Worm (Caenorhabditis elegans) whole organism, young adult: ENCODE results near the gene Y67D2.2.

ENCODE experiments used
- B0019.2 ChIP-seq: fragments of 200-800 bp; sonication (Bioruptor generic); conservative IDR thresholded peaks from 2 replicates; pipeline ENCODE4 v1.3.6; 2022; ENCODE audit warnings: missing genetic modification reagents, missing genetic modification characterization, missing compliant biosample characterization
- B0035.1 ChIP-seq: sonication (generic microtip); optimal IDR thresholded peaks from 2 replicates; lab custom pipeline; 2016; ENCODE audit warnings: missing genetic modification characterization, mild to moderate bottlenecking, missing compliant biosample characterization, missing genotype, missing genetic modification reagents
- B0261.1 ChIP-seq: sonication (generic microtip); optimal IDR thresholded peaks from 2 replicates; lab custom pipeline; 2016; ENCODE audit warnings: mild to moderate bottlenecking, missing genetic modification characterization, moderate library complexity, missing compliant biosample characterization
- D2030.7 ChIP-seq: fragments of 200-800 bp; sonication (Bioruptor generic); IDR thresholded peaks from 2 replicates; pipeline ENCODE4 v1.3.6; 2022; ENCODE audit warnings: missing genetic modification reagents, missing genetic modification characterization, missing compliant biosample characterization
- F10E7.11 ChIP-seq: sonication (generic microtip); optimal IDR thresholded peaks from 2 replicates; lab custom pipeline; 2017; ENCODE audit warnings: mild to moderate bottlenecking, missing genetic modification characterization, moderate library complexity, missing compliant biosample characterization
- F23B12.7 ChIP-seq: sonication (generic microtip); optimal IDR thresholded peaks from 2 replicates; lab custom pipeline; 2017; ENCODE audit warnings: missing genetic modification characterization, mild to moderate bottlenecking, missing compliant biosample characterization, antibody characterized with exemption, moderate library complexity; ENCODE audit not compliant: insufficient read depth
- F33H1.4 ChIP-seq: fragments of 200-800 bp; sonication (Bioruptor generic); IDR thresholded peaks from 2 replicates; pipeline ENCODE4 v1.3.6; 2022; ENCODE audit warnings: missing genetic modification reagents, missing genetic modification characterization, missing compliant biosample characterization
- K11D2.4 ChIP-seq: fragments of 200-800 bp; sonication (Bioruptor generic); IDR thresholded peaks from 2 replicates; pipeline ENCODE4 v1.3.6; 2022; ENCODE audit warnings: missing genetic modification reagents, missing genetic modification characterization, missing compliant biosample characterization
- K12H6.12 ChIP-seq: fragments of 200-800 bp; sonication (Bioruptor generic); optimal IDR thresholded peaks from 2 replicates; lab custom pipeline; 2018; ENCODE audit warnings: mild to moderate bottlenecking, missing genetic modification characterization, missing compliant biosample characterization
- T07F8.4 ChIP-seq: sonication (generic microtip); optimal IDR thresholded peaks from 2 replicates; lab custom pipeline; 2016; ENCODE audit warnings: mild to moderate bottlenecking, missing genetic modification characterization, moderate library complexity, missing compliant biosample characterization
- akir-1 ChIP-seq: fragments of 200-800 bp; sonication (Bioruptor generic); optimal IDR thresholded peaks from 2 replicates; lab custom pipeline; 2018; ENCODE audit warnings: mild to moderate bottlenecking, missing genetic modification characterization, moderate library complexity, missing compliant biosample characterization
- ama-1 ChIP-seq, 3 experiments: fragments of 150-350 bp in 1 of 3; sonication (generic microtip) in 2 of 3; optimal IDR thresholded peaks; 2 replicates each; lab custom pipeline; 2014 to 2018; ENCODE audit warnings: missing biosample characterization in 2 of 3, missing genetic modification characterization in 2 of 3, missing genetic modification reagents in 2 of 3
- athp-1 ChIP-seq: sonication (generic microtip); optimal IDR thresholded peaks from 2 replicates; lab custom pipeline; 2017; ENCODE audit warnings: mild to moderate bottlenecking, missing genetic modification characterization, missing compliant biosample characterization
- bed-1 ChIP-seq: fragments of 200-800 bp; sonication (Bioruptor generic); IDR thresholded peaks from 2 replicates; pipeline ENCODE4 v1.3.6; 2022; ENCODE audit warnings: missing genetic modification reagents, missing genetic modification characterization, missing compliant biosample characterization
- bed-2 ChIP-seq: fragments of 200-800 bp; sonication (Bioruptor generic); IDR thresholded peaks from 2 replicates; pipeline ENCODE4 v1.3.6; 2022; ENCODE audit warnings: missing genetic modification reagents, missing genetic modification characterization, missing compliant biosample characterization
- ccch-3 ChIP-seq: fragments of 200-800 bp; sonication (Bioruptor generic); optimal IDR thresholded peaks from 2 replicates; lab custom pipeline; 2018; ENCODE audit warnings: mild to moderate bottlenecking, missing genetic modification characterization, missing compliant biosample characterization
- cebp-1 ChIP-seq, 2 experiments: fragments of 200-800 bp in 1 of 2; sonication (Bioruptor generic) in 1 of 2; sonication (generic microtip) in 1 of 2; IDR thresholded peaks in 1 of 2; optimal IDR thresholded peaks in 1 of 2; 2 replicates each; pipeline versions ENCODE4 v1.3.6 to Lab custom; 2017 to 2022; ENCODE audit warnings: missing compliant biosample characterization in 2 of 2, missing genetic modification characterization in 2 of 2, mild to moderate bottlenecking in 1 of 2, missing genetic modification reagents in 1 of 2, moderate library complexity in 1 of 2
- cebp-2 ChIP-seq: fragments of 200-800 bp; sonication (Bioruptor generic); IDR thresholded peaks from 2 replicates; pipeline ENCODE4 v1.3.6; 2022; ENCODE audit warnings: missing genetic modification characterization, missing compliant biosample characterization
- ceh-40 ChIP-seq: fragments of 200-800 bp; sonication (Bioruptor generic); IDR thresholded peaks from 2 replicates; pipeline ENCODE4 v1.3.6; 2022; ENCODE audit warnings: missing genetic modification characterization, missing compliant biosample characterization
- die-1 ChIP-seq: sonication (generic microtip); optimal IDR thresholded peaks from 2 replicates; lab custom pipeline; 2016; ENCODE audit warnings: missing genotype, mild to moderate bottlenecking, missing genetic modification characterization, missing compliant biosample characterization
- egl-44 ChIP-seq: fragments of 200-800 bp; sonication (Bioruptor generic); IDR thresholded peaks from 2 replicates; pipeline ENCODE4 v1.3.6; 2022; ENCODE audit warnings: missing genetic modification reagents, missing genetic modification characterization, missing compliant biosample characterization
- ets-4 ChIP-seq: fragments of 200-800 bp; sonication (Bioruptor generic); optimal IDR thresholded peaks from 2 replicates; lab custom pipeline; 2018; ENCODE audit warnings: mild to moderate bottlenecking, missing genetic modification characterization, missing compliant biosample characterization
- hmg-1.2 ChIP-seq: fragments of 200-800 bp; sonication (Bioruptor generic); IDR thresholded peaks from 2 replicates; pipeline ENCODE4 v1.3.6; 2022; ENCODE audit warnings: missing genetic modification reagents, missing genetic modification characterization, missing compliant biosample characterization
- lin-26 ChIP-seq: fragments of 200-800 bp; sonication (Bioruptor generic); IDR thresholded peaks from 2 replicates; pipeline ENCODE4 v1.3.6; 2022; ENCODE audit warnings: missing genetic modification reagents, missing genetic modification characterization, missing compliant biosample characterization
- lin-54 ChIP-seq: fragments of 200-800 bp; sonication (Bioruptor generic); optimal IDR thresholded peaks from 2 replicates; lab custom pipeline; 2018; ENCODE audit warnings: mild to moderate bottlenecking, missing genetic modification characterization, missing compliant biosample characterization
- lsl-1 ChIP-seq: fragments of 200-800 bp; sonication (Bioruptor generic); optimal IDR thresholded peaks from 2 replicates; lab custom pipeline; 2018; ENCODE audit warnings: mild to moderate bottlenecking, missing genetic modification characterization, moderate library complexity, missing compliant biosample characterization
- madf-10 ChIP-seq: sonication (generic microtip); optimal IDR thresholded peaks from 2 replicates; lab custom pipeline; 2016; ENCODE audit warnings: mild to moderate bottlenecking, missing genetic modification characterization, missing compliant biosample characterization
- madf-3 ChIP-seq: fragments of 200-800 bp; sonication (Bioruptor generic); IDR thresholded peaks from 2 replicates; pipeline ENCODE4 v1.3.6; 2022; ENCODE audit warnings: missing genetic modification reagents, missing genetic modification characterization, missing compliant biosample characterization
- madf-6 ChIP-seq: fragments of 200-800 bp; sonication (Bioruptor generic); IDR thresholded peaks from 2 replicates; pipeline ENCODE4 v1.3.6; 2022; ENCODE audit warnings: missing genetic modification reagents, missing genetic modification characterization, missing compliant biosample characterization
- mxl-1 ChIP-seq: sonication (generic microtip); optimal IDR thresholded peaks from 2 replicates; lab custom pipeline; 2016; ENCODE audit warnings: missing genetic modification characterization, missing compliant biosample characterization
- nfyb-1 ChIP-seq: fragments of 200-800 bp; sonication (Bioruptor generic); IDR thresholded peaks from 2 replicates; pipeline ENCODE4 v1.3.6; 2022; ENCODE audit warnings: missing genetic modification reagents, missing genetic modification characterization, missing compliant biosample characterization
- nhr-80 ChIP-seq: sonication (generic microtip); optimal IDR thresholded peaks from 2 replicates; lab custom pipeline; 2016; ENCODE audit warnings: missing genetic modification characterization, missing compliant biosample characterization
- pha-4 ChIP-seq: fragments of 150-350 bp; sonication (generic microtip); optimal IDR thresholded peaks from 2 replicates; lab custom pipeline; 2014; ENCODE audit warnings: missing biosample characterization, missing genetic modification reagents, missing genetic modification characterization
- rec-8 ChIP-seq, 2 experiments: sonication (generic microtip); optimal IDR thresholded peaks; 2 replicates each; lab custom pipeline; 2016; ENCODE audit warnings: mild to moderate bottlenecking in 2 of 2, missing genetic modification characterization in 2 of 2, missing genetic modification reagents in 2 of 2, missing genotype in 2 of 2, missing biosample characterization in 1 of 2, missing compliant biosample characterization in 1 of 2, moderate library complexity in 1 of 2
- rpc-1 ChIP-seq, 2 experiments: fragments of 150-350 bp in 1 of 2; sonication (generic microtip) in 1 of 2; optimal IDR thresholded peaks; 2 replicates each; lab custom pipeline; 2014 to 2018; ENCODE audit warnings: missing biosample characterization in 1 of 2, missing genetic modification characterization in 1 of 2, missing genetic modification reagents in 1 of 2, missing genotype in 1 of 2
- sdz-38 ChIP-seq: sonication (generic microtip); optimal IDR thresholded peaks from 2 replicates; lab custom pipeline; 2016; ENCODE audit warnings: missing genotype, missing genetic modification characterization, missing compliant biosample characterization
- snpc-4 ChIP-seq, 5 experiments: fragments of 150-350 bp in 1 of 5; sonication (generic microtip) in 4 of 5; optimal IDR thresholded peaks; 2 replicates each; lab custom pipeline; 2014 to 2018; ENCODE audit warnings: missing genetic modification characterization in 5 of 5, missing biosample characterization in 3 of 5, antibody characterized with exemption in 2 of 5, mild to moderate bottlenecking in 2 of 5, missing compliant biosample characterization in 2 of 5, missing genotype in 2 of 5, moderate library complexity in 2 of 5, missing genetic modification reagents in 1 of 5
- tbp1 ChIP-seq: fragments of 200-800 bp; sonication (Bioruptor generic); optimal IDR thresholded peaks from 2 replicates; lab custom pipeline; 2018; ENCODE audit warnings: mild to moderate bottlenecking, missing genetic modification characterization, missing compliant biosample characterization
- unc-130 ChIP-seq: sonication (generic microtip); optimal IDR thresholded peaks from 2 replicates; lab custom pipeline; 2016; ENCODE audit warnings: missing genetic modification reagents, missing genetic modification characterization, missing compliant biosample characterization
- unc-62 ChIP-seq: fragments of 150-350 bp; optimal IDR thresholded peaks from 2 replicates; lab custom pipeline; 2014; ENCODE audit warnings: missing biosample characterization, missing genetic modification reagents, missing genetic modification characterization
- xnd-1 ChIP-seq: sonication (generic microtip); optimal IDR thresholded peaks from 2 replicates; lab custom pipeline; 2016; ENCODE audit warnings: missing genotype, missing genetic modification reagents, missing genetic modification characterization, missing compliant biosample characterization
- ztf-25 ChIP-seq: fragments of 200-800 bp; sonication (Bioruptor generic); IDR thresholded peaks from 2 replicates; pipeline ENCODE4 v1.3.6; 2022; ENCODE audit warnings: missing genetic modification reagents, missing genetic modification characterization, missing compliant biosample characterization
- ztf-26 ChIP-seq: sonication (generic microtip); optimal IDR thresholded peaks from 2 replicates; lab custom pipeline; 2017; ENCODE audit warnings: missing genetic modification characterization, missing compliant biosample characterization
- ztf-28 ChIP-seq: fragments of 200-800 bp; sonication (Bioruptor generic); IDR thresholded peaks from 2 replicates; pipeline ENCODE4 v1.3.6; 2022; ENCODE audit warnings: missing genetic modification reagents, missing genetic modification characterization, missing compliant biosample characterization

Y67D2.2 gene

DNA sequence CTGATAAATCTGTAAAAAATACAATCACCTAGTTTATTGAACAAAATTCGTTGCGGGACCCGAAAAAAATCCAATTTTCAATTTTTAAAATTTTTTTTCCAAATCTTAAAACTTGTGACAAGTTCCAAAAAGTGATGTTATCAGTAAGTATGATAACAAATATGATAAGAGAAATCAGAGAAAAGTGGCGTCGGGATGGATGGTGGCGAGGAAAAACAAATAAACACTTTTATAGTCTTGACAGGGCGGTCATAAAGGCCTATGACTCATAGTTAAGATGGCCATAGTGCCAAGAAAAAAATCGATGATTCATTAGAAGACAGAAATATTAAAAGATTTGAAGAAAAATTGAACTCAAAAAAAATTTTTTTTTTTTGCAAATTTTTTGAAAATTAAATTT, 44.1 kb downstream of the Y67D2.2 start:
- TF ChIP-seq cebp-2 (GFP tag; lab: Robert Waterston, UW) (no peak), ama-1 (optimal IDR thresholded peaks at IDR 0.05; lab: Kevin White, UChicago) (no peak), ama-1 (GFP tag; optimal IDR thresholded peaks at IDR 0.05; lab: Kevin White, UChicago) (no peak), B0261.1 (tag; lab: Kevin White, UChicago) (no peak), K12H6.12 (tag; lab: Kevin White, UChicago) (no peak), akir-1 (no peak), sdz-38 (no peak), madf-6 (no peak), madf-3 (no peak), ztf-26 (no peak), nhr-80 (peak; percentile 21), unc-130 (GFP tag; lab: Kevin White, UChicago) (no peak), unc-62 (GFP tag; lab: Kevin White, UChicago) (peak; percentile 31), nfyb-1 (GFP tag; lab: Robert Waterston, UW) (no peak)

- TF ChIP-seq egl-44: 0 out of 2 replicates have a peak, but pooled peaks have one; percentile 18
- no peak for TF ChIP-seq ama-1 (optimal IDR thresholded peaks at IDR 0.05; lab: Kevin White, UChicago)
- peak in 1 of 2 experiments; percentile 31 for TF ChIP-seq ama-1 (GFP tag; optimal IDR thresholded peaks at IDR 0.05; lab: Kevin White, UChicago)
- TF ChIP-seq F10E7.11 (tag; lab: Kevin White, UChicago): no peak
- 0 out of 2 replicates have a peak, but pooled peaks have one; percentile 37 for TF ChIP-seq ztf-28
- TF ChIP-seq rec-8 (tag; optimal IDR thresholded peaks at IDR 0.05; lab: Kevin White, UChicago): peak in 1 of 2 experiments; percentile 68
- TF ChIP-seq F33H1.4 (GFP tag; lab: Robert Waterston, UW): 0 out of 2 replicates have a peak, but pooled peaks have one; percentile 12
- TF ChIP-seq nhr-80: no peak
- no peak for TF ChIP-seq madf-3
- peak; percentile 88 for TF ChIP-seq tbp1
- no peak for TF ChIP-seq bed-1 (GFP tag; lab: Robert Waterston, UW)
- TF ChIP-seq rpc-1 (optimal IDR thresholded peaks at IDR 0.05; lab: Kevin White, UChicago): peak; percentile 59
- TF ChIP-seq rpc-1 (tag; optimal IDR thresholded peaks at IDR 0.05; lab: Kevin White, UChicago): peak; percentile 71
- TF ChIP-seq B0261.1 (tag; lab: Kevin White, UChicago): peak; percentile 61
- TF ChIP-seq die-1 (tag; lab: Kevin White, UChicago): peak; percentile 57
- peak; percentile 53 for TF ChIP-seq athp-1 (tag; lab: Kevin White, UChicago)
- peak; percentile 14 for TF ChIP-seq snpc-4 (GFP tag; optimal IDR thresholded peaks at IDR 0.05; lab: Kevin White, UChicago)
- TF ChIP-seq snpc-4 (tag; optimal IDR thresholded peaks at IDR 0.05; lab: Kevin White, UChicago): no peak
- no peak for TF ChIP-seq ccch-3 (GFP tag; lab: Kevin White, UChicago)
- peak; percentile 30 for TF ChIP-seq mxl-1 (tag; lab: Kevin White, UChicago)
- no peak for TF ChIP-seq pha-4
- TF ChIP-seq madf-10 (tag; lab: Kevin White, UChicago): no peak
- TF ChIP-seq madf-6: peak; percentile 26; the same call in 1 of the 2 replicates
- no peak for TF ChIP-seq xnd-1
- TF ChIP-seq cebp-1 (GFP tag; IDR thresholded peaks at IDR 0.05; lab: Robert Waterston, UW): peak; percentile 34; the same call in 1 of the 2 replicates
- TF ChIP-seq cebp-1 (tag; optimal IDR thresholded peaks at IDR 0.05; lab: Kevin White, UChicago): no peak
- TF ChIP-seq lin-26 (GFP tag; lab: Robert Waterston, UW): peak; percentile 62; the same call in 1 of the 2 replicates
- TF ChIP-seq lsl-1 (GFP tag; lab: Kevin White, UChicago): peak; percentile 16
- TF ChIP-seq ets-4: no peak
- TF ChIP-seq ztf-25 (GFP tag; lab: Robert Waterston, UW): 0 out of 2 replicates have a peak, but pooled peaks have one; percentile 10
- TF ChIP-seq D2030.7 (GFP tag; lab: Robert Waterston, UW): peak; percentile 48
- TF ChIP-seq K11D2.4 (GFP tag; lab: Robert Waterston, UW): no peak
- TF ChIP-seq F23B12.7 (tag; lab: Kevin White, UChicago): no peak
- no peak for TF ChIP-seq B0019.2
- TF ChIP-seq T07F8.4 (tag; lab: Kevin White, UChicago): no peak
- TF ChIP-seq ceh-40 (GFP tag; lab: Robert Waterston, UW): peak; percentile 50; the same call in 1 of the 2 replicates
- no peak for TF ChIP-seq bed-2
- TF ChIP-seq B0035.1 (tag; lab: Kevin White, UChicago): no peak
- peak; percentile 40 for TF ChIP-seq hmg-1.2 (GFP tag; lab: Robert Waterston, UW)
- peak; percentile 7 for TF ChIP-seq lin-54 (GFP tag; lab: Kevin White, UChicago)
Measured at ce11 chrIII:1603776-1604175, 45.2 kb downstream of the Y67D2.2 start.
